Worm (Caenorhabditis elegans): Measurements from ENCODE around the gene M163.10.

M163.10 gene

ce11 chrX:14478743-14479428, 8.1 kb downstream of the M163.10 start, which contains the start of gene M163.11 (continued):
- TF ChIP-seq dpl-1 (GFP tag; optimal IDR thresholded peaks at IDR 0.05) (no peak), aptf-3 (GFP tag; IDR thresholded peaks at IDR 0.05) (0 out of 2 replicates have a peak, but pooled peaks have one; percentile 55), ztf-6 (GFP tag; IDR thresholded peaks at IDR 0.05) (0 out of 2 replicates have a peak, but pooled peaks have one; percentile 13), nhr-179 (tag; optimal IDR thresholded peaks at IDR 0.05) (no peak), ceh-100 (GFP tag; IDR thresholded peaks at IDR 0.05) (no peak), tlf-1 (GFP tag; optimal IDR thresholded peaks at IDR 0.05) (peak; percentile 15), hmg-1.2 (GFP tag; IDR thresholded peaks at IDR 0.05) (peak; percentile 69), F23B12.7 (tag; optimal IDR thresholded peaks at IDR 0.05; ENCODE audit: insufficient read depth) (peak; percentile 9), aptf-2 (GFP tag; conservative IDR thresholded peaks at IDR 0.05) (no peak), lin-26 (GFP tag; IDR thresholded peaks at IDR 0.05) (peak; percentile 96), gei-17 (GFP tag; optimal IDR thresholded peaks at IDR 0.05) (no peak), him-1 (tag; optimal IDR thresholded peaks at IDR 0.05) (peak; percentile 14), pbrm-1 (GFP tag; IDR thresholded peaks at IDR 0.05) (peak; percentile 76), tbp1 (GFP tag; optimal IDR thresholded peaks at IDR 0.05) (peak; percentile 91), bed-2 (GFP tag; IDR thresholded peaks at IDR 0.05) (no peak), dox-1 (GFP tag; IDR thresholded peaks at IDR 0.05) (peak; percentile 75), C06A6.2 (GFP tag; conservative IDR thresholded peaks at IDR 0.05) (no peak), pha-4 (tag; optimal IDR thresholded peaks at IDR 0.05) (no peak), rec-8 (tag; optimal IDR thresholded peaks at IDR 0.05) (peak; percentile 55 to 57), egl-44 (GFP tag; IDR thresholded peaks at IDR 0.05) (0 out of 2 replicates have a peak, but pooled peaks have one; percentile 46), Y53G8AR.9 (GFP tag; conservative IDR thresholded peaks at IDR 0.05) (no peak), F57C9.4 (tag; optimal IDR thresholded peaks at IDR 0.05) (no peak), B0035.1 (tag; optimal IDR thresholded peaks at IDR 0.05) (peak; percentile 43), madf-10 (tag; optimal IDR thresholded peaks at IDR 0.05) (peak; percentile 39), rpc-1 (optimal IDR thresholded peaks at IDR 0.05) (peak; percentile 85), rpc-1 (tag; optimal IDR thresholded peaks at IDR 0.05) (peak; percentile 92), lin-54 (GFP tag; optimal IDR thresholded peaks at IDR 0.05) (peak; percentile 46), T07F8.4 (tag; optimal IDR thresholded peaks at IDR 0.05) (peak; percentile 58), let-607 (tag; optimal IDR thresholded peaks at IDR 0.05) (peak; percentile 30 to 37), F10E7.11 (tag; optimal IDR thresholded peaks at IDR 0.05) (no peak), nhr-27 (tag; optimal IDR thresholded peaks at IDR 0.05) (peak; percentile 44), snpc-1.3 (tag; optimal IDR thresholded peaks at IDR 0.05; ENCODE audit: insufficient read depth) (peak; percentile 63), B0261.1 (tag; optimal IDR thresholded peaks at IDR 0.05) (peak; percentile 82), zfh-2 (GFP tag; conservative IDR thresholded peaks at IDR 0.05) (no peak)

- TF ChIP-seq ccch-3 (GFP tag; optimal IDR thresholded peaks at IDR 0.05), result no peak
- no peak for TF ChIP-seq nhr-120 (GFP tag; IDR thresholded peaks at IDR 0.05)
- no peak for TF ChIP-seq hlh-26 (GFP tag; conservative IDR thresholded peaks at IDR 0.05)
- TF ChIP-seq akir-1 (GFP tag; optimal IDR thresholded peaks at IDR 0.05), result no peak
- TF ChIP-seq B0019.2 (GFP tag; conservative IDR thresholded peaks at IDR 0.05), result no peak
- TF ChIP-seq F23B12.7 (tag; optimal IDR thresholded peaks at IDR 0.05; ENCODE audit: insufficient read depth), result no peak
- TF ChIP-seq aptf-3 (GFP tag; IDR thresholded peaks at IDR 0.05), result no peak
- no peak for TF ChIP-seq rec-8 (tag; optimal IDR thresholded peaks at IDR 0.05)
- no peak for TF ChIP-seq unc-62 (GFP tag; optimal IDR thresholded peaks at IDR 0.05)
- TF ChIP-seq tlf-1 (GFP tag; optimal IDR thresholded peaks at IDR 0.05), result no peak
- TF ChIP-seq madf-8 (GFP tag; conservative IDR thresholded peaks at IDR 0.05), result no peak
- no peak for TF ChIP-seq egl-18 (GFP tag; IDR thresholded peaks at IDR 0.05)
- no peak for TF ChIP-seq F57A8.1 (GFP tag; optimal IDR thresholded peaks at IDR 0.05)
- peak; percentile 74 for TF ChIP-seq dox-1 (GFP tag; IDR thresholded peaks at IDR 0.05)
- no peak for TF ChIP-seq hrde-1 (tag; optimal IDR thresholded peaks at IDR 0.05; ENCODE audit: borderline replicate concordance)
- TF ChIP-seq aptf-2 (GFP tag; conservative IDR thresholded peaks at IDR 0.05), result no peak
- TF ChIP-seq tbx-9 (tag; optimal IDR thresholded peaks at IDR 0.05; ENCODE audit: borderline replicate concordance), result no peak
- no peak for TF ChIP-seq sea-2 (GFP tag; IDR thresholded peaks at IDR 0.05)
- TF ChIP-seq hmg-1.2 (GFP tag; IDR thresholded peaks at IDR 0.05), result peak; percentile 79
- peak; percentile 2 for TF ChIP-seq snpc-3.4 (tag; optimal IDR thresholded peaks at IDR 0.05)
Observed at ce11 chrX:14480248-14480647, 9.5 kb downstream of the M163.10 start, which contains the start of gene gfi-3. gfi-3 (plus strand) TSS chrX:14480572.

All from whole organism, young adult.